Worm (Caenorhabditis elegans) whole organism, L3 larva: ENCODE measurements around the gene clec-36.

Experiments
- R02D3.7 ChIP-seq: fragments of 150-350 bp; optimal IDR thresholded peaks from 2 replicates; lab custom pipeline; 2014; ENCODE audit warnings: missing biosample characterization, missing genetic modification characterization
- aly-2 ChIP-seq: fragments of 150-350 bp; optimal IDR thresholded peaks from 2 replicates; lab custom pipeline; 2014; ENCODE audit warnings: missing biosample characterization, missing genetic modification characterization
- ceh-16 ChIP-seq: sonication (generic microtip); optimal IDR thresholded peaks from 2 replicates; lab custom pipeline; 2017; ENCODE audit warnings: missing biosample characterization, missing genetic modification characterization
- ceh-28 ChIP-seq: fragments of 150-350 bp; optimal IDR thresholded peaks from 2 replicates; lab custom pipeline; 2014; ENCODE audit warnings: missing biosample characterization, missing genetic modification reagents, missing genetic modification characterization
- ceh-82 ChIP-seq: fragments of 150-350 bp; optimal IDR thresholded peaks from 2 replicates; lab custom pipeline; 2014; ENCODE audit warnings: missing biosample characterization, missing genetic modification characterization
- egl-27 ChIP-seq: sonication (generic microtip); optimal IDR thresholded peaks from 4 replicates; lab custom pipeline; 2017; ENCODE audit warnings: missing biosample characterization, missing genetic modification reagents, missing genetic modification characterization
- elt-1 ChIP-seq: fragments of 150-350 bp; optimal IDR thresholded peaks from 2 replicates; lab custom pipeline; 2014; ENCODE audit warnings: missing biosample characterization, missing genetic modification characterization
- elt-2 ChIP-seq: sonication (generic microtip); optimal IDR thresholded peaks from 2 replicates; lab custom pipeline; 2016; ENCODE audit warnings: missing genetic modification reagents, mild to moderate bottlenecking, missing genetic modification characterization, missing compliant biosample characterization
- eor-1 ChIP-seq, 2 experiments: fragments of 150-350 bp; optimal IDR thresholded peaks; 2 replicates each; lab custom pipeline; 2014 to 2018; ENCODE audit warnings: missing biosample characterization in 2 of 2, missing genetic modification characterization in 2 of 2
- fkh-2 ChIP-seq: fragments of 150-350 bp; optimal IDR thresholded peaks from 2 replicates; lab custom pipeline; 2014; ENCODE audit warnings: missing biosample characterization, missing genetic modification reagents, missing genetic modification characterization
- fos-1 ChIP-seq: fragments of 150-350 bp; optimal IDR thresholded peaks from 2 replicates; lab custom pipeline; 2014; ENCODE audit warnings: missing biosample characterization, missing genetic modification characterization
- hmg-11 ChIP-seq: sonication (generic microtip); optimal IDR thresholded peaks from 2 replicates; lab custom pipeline; 2016; ENCODE audit warnings: missing genetic modification characterization, missing compliant biosample characterization
- lin-15B ChIP-seq: fragments of 150-350 bp; optimal IDR thresholded peaks from 2 replicates; lab custom pipeline; 2014; ENCODE audit warnings: missing biosample characterization, missing genetic modification characterization
- lin-39 ChIP-seq: fragments of 150-350 bp; optimal IDR thresholded peaks from 2 replicates; lab custom pipeline; 2018; ENCODE audit warnings: missing biosample characterization, missing genetic modification reagents, missing genetic modification characterization
- nfya-1 ChIP-seq: sonication (generic microtip); optimal IDR thresholded peaks from 2 replicates; lab custom pipeline; 2017; ENCODE audit warnings: missing genetic modification characterization, mild to moderate bottlenecking, missing compliant biosample characterization, antibody characterized with exemption, moderate library complexity; ENCODE audit not compliant: insufficient read depth
- nhr-11 ChIP-seq: fragments of 150-350 bp; optimal IDR thresholded peaks from 2 replicates; lab custom pipeline; 2014; ENCODE audit warnings: missing biosample characterization, missing genetic modification characterization
- nhr-23 ChIP-seq: fragments of 150-350 bp; optimal IDR thresholded peaks from 2 replicates; lab custom pipeline; 2014; ENCODE audit warnings: missing biosample characterization, missing genetic modification reagents, missing genetic modification characterization
- nhr-25 ChIP-seq: sonication (generic microtip); optimal IDR thresholded peaks from 2 replicates; lab custom pipeline; 2017; ENCODE audit warnings: missing biosample characterization, missing genetic modification characterization
- nhr-43 ChIP-seq: sonication (generic microtip); optimal IDR thresholded peaks from 2 replicates; lab custom pipeline; 2016; ENCODE audit warnings: mild to moderate bottlenecking, missing genetic modification characterization, missing compliant biosample characterization; ENCODE audit not compliant: poor library complexity, severe bottlenecking
- pqm-1 ChIP-seq: fragments of 150-350 bp; optimal IDR thresholded peaks from 2 replicates; lab custom pipeline; 2017; ENCODE audit warnings: missing biosample characterization, missing genetic modification characterization, inconsistent platforms
- unc-62 ChIP-seq: fragments of 150-350 bp; sonication (generic microtip); optimal IDR thresholded peaks from 4 replicates; lab custom pipeline; 2014; ENCODE audit warnings: missing biosample characterization, missing genetic modification reagents, missing genetic modification characterization
- zag-1 ChIP-seq: fragments of 150-350 bp; optimal IDR thresholded peaks from 2 replicates; lab custom pipeline; 2014; ENCODE audit warnings: missing biosample characterization, missing genetic modification characterization
- ztf-11 ChIP-seq: fragments of 150-350 bp; optimal IDR thresholded peaks from 2 replicates; lab custom pipeline; 2014; ENCODE audit warnings: missing biosample characterization, missing genetic modification characterization
- ztf-4 ChIP-seq: fragments of 150-350 bp; optimal IDR thresholded peaks from 2 replicates; lab custom pipeline; 2014; ENCODE audit warnings: missing biosample characterization, missing genetic modification characterization

Gene clec-36

ce11 chrV:16814541-16815207 lies 33.7 kb downstream of the clec-36 start:
- peak; percentile 43 for TF ChIP-seq unc-62 (GFP tag; lab: Kevin White, UChicago)
- TF ChIP-seq hmg-11: no peak
- peak; percentile 36 for TF ChIP-seq elt-2 (tag; lab: Kevin White, UChicago)
- TF ChIP-seq nfya-1 (tag; lab: Kevin White, UChicago): peak; percentile 21

- TF ChIP-seq nhr-23 (tag; lab: Kevin White, UChicago): no peak
- no peak for TF ChIP-seq elt-2 (tag; lab: Kevin White, UChicago)
- TF ChIP-seq nfya-1 (tag; lab: Kevin White, UChicago): peak; percentile 99
- no peak for TF ChIP-seq fos-1 (tag; lab: Kevin White, UChicago)
- no peak for TF ChIP-seq fkh-2 (tag; lab: Kevin White, UChicago)
- no peak for TF ChIP-seq hmg-11
- TF ChIP-seq nhr-25 (tag; lab: Kevin White, UChicago): no peak
- no peak for TF ChIP-seq ceh-82 (tag; lab: Kevin White, UChicago)
These were observed 36.0 kb downstream of the clec-36 start for ce11 chrV:16812371-16812770.

DNA sequence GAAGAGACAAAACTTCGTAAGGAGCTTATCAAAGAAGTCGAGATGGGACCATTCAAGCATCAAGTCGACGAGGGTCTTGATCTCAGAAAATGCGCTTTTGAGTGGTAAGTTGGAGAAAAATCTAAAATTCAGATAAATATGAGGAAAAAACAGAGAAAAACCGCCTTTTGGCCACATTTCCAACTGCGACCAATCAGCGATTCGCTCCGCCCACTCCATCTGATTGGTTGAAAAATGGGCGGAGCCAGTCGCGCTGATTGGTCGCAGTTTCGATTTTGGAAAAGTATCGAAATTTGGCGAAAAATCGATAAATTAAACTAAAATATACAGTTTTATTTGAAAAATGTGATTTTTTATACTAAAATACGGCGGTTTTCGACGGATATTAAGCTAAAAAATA lies 36.6 kb downstream of the clec-36 start:
- no peak for TF ChIP-seq ztf-4
- TF ChIP-seq ztf-11 (tag; lab: Kevin White, UChicago): no peak
- TF ChIP-seq nfya-1 (tag; lab: Kevin White, UChicago): peak; percentile 91
- TF ChIP-seq, all 47 proteins: peak for 1

ce11 chrV:16808168-16808567 lies 40.2 kb downstream of the clec-36 start:
- TF ChIP-seq nfya-1 (tag; lab: Kevin White, UChicago): peak; percentile 98
- TF ChIP-seq pqm-1 (tag; lab: Kevin White, UChicago): no peak
- TF ChIP-seq, all 47 proteins: peak for 1

DNA sequence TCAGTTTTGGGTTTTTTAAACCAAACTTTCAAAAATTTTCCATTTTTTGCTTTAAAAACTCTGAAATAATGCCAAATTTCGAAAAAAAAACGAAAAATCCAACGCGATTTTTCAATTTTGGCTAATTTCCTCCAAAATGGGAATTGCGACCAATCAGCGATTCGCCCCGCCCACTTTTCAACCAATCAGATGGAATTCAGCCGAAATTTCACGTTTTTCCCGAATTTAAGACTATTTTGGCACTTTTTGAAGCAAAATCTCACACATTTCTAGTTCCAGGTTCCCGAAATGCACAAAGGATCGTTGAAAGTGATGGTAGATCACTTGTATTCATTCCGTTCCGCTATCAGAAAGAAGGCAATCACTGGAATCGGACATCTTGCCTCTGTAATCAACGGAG lies 43.6 kb downstream of the clec-36 start:
- no peak for TF ChIP-seq elt-2 (tag; lab: Kevin White, UChicago)
- peak; percentile 54 for TF ChIP-seq nfya-1 (tag; lab: Kevin White, UChicago)

DNA sequence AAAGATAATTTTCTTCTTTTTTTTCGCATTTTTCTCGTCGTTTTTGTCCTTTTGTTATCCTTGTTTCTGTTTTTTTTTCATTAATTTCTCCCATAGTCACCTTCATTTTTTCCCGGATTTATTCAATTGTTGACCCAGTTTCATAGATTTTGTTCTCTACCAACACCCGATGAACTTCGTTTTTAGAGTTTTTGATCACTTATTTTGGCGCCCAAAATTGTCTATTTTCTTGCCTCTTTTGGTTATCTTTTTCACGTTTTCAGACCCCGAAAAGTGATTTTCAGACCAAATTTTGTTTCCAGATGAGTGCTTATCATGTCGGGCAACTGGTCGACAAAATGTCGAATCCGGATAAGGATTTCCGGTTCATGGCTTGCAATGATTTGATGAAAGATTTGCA lies 45.8 kb downstream of the clec-36 start, which contains the start of gene cand-1:
TSS of gene cand-1 (plus strand) at position 301 of the 400 bp plus-strand sequence.
- TF ChIP-seq eor-1 (tag; optimal IDR thresholded peaks at IDR 0.05; lab: Kevin White, UChicago) (no peak), ztf-4 (no peak), fkh-2 (tag; lab: Kevin White, UChicago) (no peak), egl-27 (no peak), pqm-1 (tag; lab: Kevin White, UChicago) (no peak), zag-1 (no peak), elt-2 (tag; lab: Kevin White, UChicago) (no peak), R02D3.7 (tag; lab: Kevin White, UChicago) (no peak), aly-2 (tag; lab: Kevin White, UChicago) (no peak), nhr-11 (tag; lab: Kevin White, UChicago) (no peak), elt-1 (tag; lab: Kevin White, UChicago) (no peak), ceh-16 (tag; lab: Kevin White, UChicago) (no peak), nhr-23 (tag; lab: Kevin White, UChicago) (no peak), lin-15B (tag; lab: Kevin White, UChicago) (no peak), nhr-43 (no peak)
- TF ChIP-seq, all 47 proteins: peak for 0

DNA sequence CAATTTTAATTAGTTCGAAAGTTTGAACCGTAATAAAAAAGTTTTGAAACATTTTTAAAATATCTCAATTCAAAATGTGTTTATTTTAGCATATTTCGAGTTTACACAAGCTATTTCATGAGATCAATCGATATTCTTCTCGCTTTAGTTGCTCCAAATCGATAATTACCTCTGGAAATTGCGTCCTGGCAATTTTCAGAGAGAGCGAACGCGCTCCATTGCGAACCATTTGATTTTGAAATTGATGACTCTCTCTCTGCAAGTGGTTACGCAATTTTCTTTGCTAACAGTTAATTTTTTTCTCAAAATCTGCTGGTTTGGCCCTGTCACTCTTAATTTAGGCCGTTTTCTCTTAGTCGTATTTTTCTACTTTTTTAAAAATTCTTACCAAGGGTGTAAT lies 47.9 kb downstream of the clec-36 start:
- TF ChIP-seq pqm-1 (tag; lab: Kevin White, UChicago): no peak
- TF ChIP-seq lin-39 (tag; lab: Kevin White, UChicago): peak; percentile 50
- no peak for TF ChIP-seq fkh-2 (tag; lab: Kevin White, UChicago)
- TF ChIP-seq R02D3.7 (tag; lab: Kevin White, UChicago): no peak
- TF ChIP-seq ceh-28: peak; percentile 16
